Fruit fly (Drosophila melanogaster): ENCODE results near the gene Kaz.

Kaz gene

DNA sequence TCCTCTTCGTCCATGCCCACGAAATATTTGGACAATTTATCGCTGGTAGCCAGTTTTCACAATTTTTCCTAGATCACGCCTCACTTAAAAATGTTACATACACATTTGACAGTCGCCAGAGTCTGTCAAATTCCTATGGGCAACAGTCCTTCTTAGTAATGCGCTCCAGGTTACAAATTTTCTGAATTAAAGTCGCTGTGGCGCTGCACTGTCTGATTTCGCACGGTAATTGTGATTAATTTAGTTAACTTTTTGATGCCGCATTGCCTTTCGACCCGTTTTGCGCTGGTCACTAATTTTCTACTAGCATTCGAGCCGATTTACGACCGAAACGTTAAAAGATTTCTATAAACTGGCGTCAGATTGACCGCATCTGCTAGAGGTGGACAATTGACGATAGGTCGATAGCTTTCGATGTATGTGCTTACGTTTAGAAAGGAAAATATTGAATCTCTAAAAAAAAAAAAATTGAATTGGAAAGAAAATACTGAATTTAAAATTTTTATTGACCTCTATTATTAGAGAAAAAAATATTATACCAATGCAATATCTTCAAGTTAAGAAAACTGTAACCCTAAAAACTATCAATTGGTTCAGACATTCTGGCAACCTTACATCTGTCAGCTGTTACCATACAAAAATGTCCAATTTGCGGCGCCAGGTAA lies 16.0 kb downstream of the Kaz start, which contains the start of the genes lili and CG34150 (continued):
- no peak for TF ChIP-seq Doc2 (GFP tag; IDR thresholded peaks at IDR 0.05)
- peak; percentile 75 for TF ChIP-seq Fer3 (tag; optimal IDR thresholded peaks at IDR 0.05)
- TF ChIP-seq gem (tag; optimal IDR thresholded peaks at IDR 0.05), result peak; percentile 83
- peak; percentile 69 for TF ChIP-seq NfI (GFP tag; optimal IDR thresholded peaks at IDR 0.05)
- peak; percentile 48; the same call in 1 of the 3 replicates for TF ChIP-seq CG14050 (GFP tag; IDR thresholded peaks at IDR 0.05)
- TF ChIP-seq Bgb (GFP tag; IDR thresholded peaks at IDR 0.05; ENCODE audit: partially characterized antibody), result peak; percentile 74
- peak; percentile 73 for TF ChIP-seq CG5245 (GFP tag; optimal IDR thresholded peaks at IDR 0.05)
- peak; percentile 44; the same call in 1 of the 3 replicates for TF ChIP-seq CG11093 (GFP tag; IDR thresholded peaks at IDR 0.05)
- TF ChIP-seq Dref (GFP tag; IDR thresholded peaks at IDR 0.05), result peak; percentile 74
- peak; percentile 55; the same call in 1 of the 2 replicates for TF ChIP-seq ranshi (GFP tag; IDR thresholded peaks at IDR 0.05)
- TF ChIP-seq cad (GFP tag; optimal IDR thresholded peaks at IDR 0.05), result no peak
- TF ChIP-seq esg (GFP tag; conservative IDR thresholded peaks at IDR 0.05), result peak; percentile 64
- TF ChIP-seq CG17568 (GFP tag; optimal IDR thresholded peaks at IDR 0.05), result no peak
- peak; percentile 32 for TF ChIP-seq lbe (GFP tag; optimal IDR thresholded peaks at IDR 0.05)
- peak; percentile 72; the same call in 1 of the 2 replicates for TF ChIP-seq CG7372 (GFP tag; IDR thresholded peaks at IDR 0.05)
- peak; percentile 78 for TF ChIP-seq CG16813 (GFP tag; IDR thresholded peaks at IDR 0.05; ENCODE audit: partially characterized antibody)
- TF ChIP-seq usp (GFP tag; optimal IDR thresholded peaks at IDR 0.05), result no peak
- peak; percentile 84 for TF ChIP-seq Xbp1 (GFP tag; optimal IDR thresholded peaks at IDR 0.05)
- peak; percentile 36 for TF ChIP-seq CG7987 (GFP tag; optimal IDR thresholded peaks at IDR 0.05)
- TF ChIP-seq CG17385 (GFP tag; optimal IDR thresholded peaks at IDR 0.05), result peak; percentile 63
- peak; percentile 55 for TF ChIP-seq Side (GFP tag; optimal IDR thresholded peaks at IDR 0.05)
- TF ChIP-seq ci (GFP tag; IDR thresholded peaks at IDR 0.05), result peak; percentile 73
- TF ChIP-seq tin (GFP tag; optimal IDR thresholded peaks at IDR 0.05), result peak; percentile 77
- peak; percentile 52 for TF ChIP-seq Meics (GFP tag; optimal IDR thresholded peaks at IDR 0.05)
- TF ChIP-seq Hsf (GFP tag; optimal IDR thresholded peaks at IDR 0.05), result peak; percentile 84
- TF ChIP-seq CG7839 (tag; optimal IDR thresholded peaks at IDR 0.05), result peak; percentile 74
- peak; percentile 80 for TF ChIP-seq CG12659 (GFP tag; optimal IDR thresholded peaks at IDR 0.05)
- peak; percentile 88 for TF ChIP-seq lilli (GFP tag; optimal IDR thresholded peaks at IDR 0.05)
- TF ChIP-seq CG7556 (GFP tag; optimal IDR thresholded peaks at IDR 0.05), result peak; percentile 64
- TF ChIP-seq CG34224 (GFP tag; IDR thresholded peaks at IDR 0.05; ENCODE audit: partially characterized antibody), result peak; percentile 85
- TF ChIP-seq Drgx (GFP tag; IDR thresholded peaks at IDR 0.05), result no peak; the same call in 1 of the 2 replicates
- peak; percentile 43 for TF ChIP-seq gsb-n (tag; optimal IDR thresholded peaks at IDR 0.05)
- peak; percentile 73; the same call in 1 of the 2 replicates for TF ChIP-seq Xrp1 (GFP tag; IDR thresholded peaks at IDR 0.05)
- TF ChIP-seq CG12391 (tag; optimal IDR thresholded peaks at IDR 0.05), result peak; percentile 93
- TF ChIP-seq Pdp1 (GFP tag; optimal IDR thresholded peaks at IDR 0.05), result peak; percentile 65 to 66
- peak; percentile 3 for TF ChIP-seq pnt (GFP tag; optimal IDR thresholded peaks at IDR 0.05)
- TF ChIP-seq Elba2 (GFP tag; optimal IDR thresholded peaks at IDR 0.05), result no peak
- TF ChIP-seq CG10267 (tag; optimal IDR thresholded peaks at IDR 0.05), result peak; percentile 80
- TF ChIP-seq CG11398 (GFP tag; optimal IDR thresholded peaks at IDR 0.05), result no peak
- TF ChIP-seq CG14014 (GFP tag; IDR thresholded peaks at IDR 0.05), result peak; percentile 78
- TF ChIP-seq CG14860 (GFP tag; IDR thresholded peaks at IDR 0.05; ENCODE audit: partially characterized antibody), result peak; percentile 70; the same call in 2 of the 3 replicates
- peak; percentile 80 for TF ChIP-seq CG13894 (tag; optimal IDR thresholded peaks at IDR 0.05)
- TF ChIP-seq CG8290 (GFP tag; optimal IDR thresholded peaks at IDR 0.05), result peak; percentile 90
- peak; percentile 19 to 21 for TF ChIP-seq CG8290 (tag; optimal IDR thresholded peaks at IDR 0.05)
- peak; percentile 57 for TF ChIP-seq CG8089 (GFP tag; optimal IDR thresholded peaks at IDR 0.05)
- TF ChIP-seq CG10209 (GFP tag; optimal IDR thresholded peaks at IDR 0.05), result peak; percentile 56
- peak; percentile 62 for TF ChIP-seq Dek (tag; optimal IDR thresholded peaks at IDR 0.05)
- 0 out of 3 replicates have a peak, but pooled peaks have one; percentile 31 for TF ChIP-seq CG3726 (GFP tag; IDR thresholded peaks at IDR 0.05)
- peak; percentile 61 for TF ChIP-seq tx (GFP tag; optimal IDR thresholded peaks at IDR 0.05)

Data from whole organism, embryonic.